Worm (Caenorhabditis elegans) whole organism, late embryonic: ENCODE results near the gene F33G12.3.

Source experiments
- T23F11.4 ChIP-seq: fragments of 200-800 bp; sonication (Bioruptor generic); optimal IDR thresholded peaks from 2 replicates; lab custom pipeline; 2018; ENCODE audit warnings: mild to moderate bottlenecking, missing genetic modification characterization, missing compliant biosample characterization
- ama-1 ChIP-seq: fragments of 150-350 bp; optimal IDR thresholded peaks from 2 replicates; lab custom pipeline; 2014
- ceh-19 ChIP-seq: fragments of 200-800 bp; sonication (Bioruptor generic); optimal IDR thresholded peaks from 2 replicates; lab custom pipeline; 2018; ENCODE audit warnings: mild to moderate bottlenecking, missing genetic modification characterization, missing compliant biosample characterization
- ceh-22 ChIP-seq: sonication (generic microtip); optimal IDR thresholded peaks from 2 replicates; lab custom pipeline; 2017; ENCODE audit warnings: missing biosample characterization, missing genetic modification characterization
- ceh-24 ChIP-seq: sonication (generic microtip); optimal IDR thresholded peaks from 2 replicates; lab custom pipeline; 2016; ENCODE audit warnings: mild to moderate bottlenecking, missing genetic modification characterization, missing compliant biosample characterization
- ceh-31 ChIP-seq: sonication (generic microtip); optimal IDR thresholded peaks from 2 replicates; lab custom pipeline; 2016; ENCODE audit warnings: missing genetic modification characterization, missing compliant biosample characterization
- ceh-34 ChIP-seq: sonication (generic microtip); optimal IDR thresholded peaks from 2 replicates; lab custom pipeline; 2016; ENCODE audit warnings: mild to moderate bottlenecking, missing genetic modification characterization, missing compliant biosample characterization
- ceh-45 ChIP-seq: fragments of 200-800 bp; sonication (Bioruptor generic); IDR thresholded peaks from 2 replicates; pipeline ENCODE4 v1.3.6; 2022; ENCODE audit warnings: missing genetic modification reagents, missing genetic modification characterization, missing compliant biosample characterization
- ceh-9 ChIP-seq: sonication (generic microtip); optimal IDR thresholded peaks from 2 replicates; lab custom pipeline; 2016; ENCODE audit warnings: mild to moderate bottlenecking, missing genetic modification characterization, inconsistent platforms, missing compliant biosample characterization
- elt-2 ChIP-seq: sonication (generic microtip); optimal IDR thresholded peaks from 2 replicates; lab custom pipeline; 2016; ENCODE audit warnings: missing genetic modification reagents, missing genetic modification characterization, missing compliant biosample characterization
- fax-1 ChIP-seq: sonication (generic microtip); optimal IDR thresholded peaks from 2 replicates; lab custom pipeline; 2016; ENCODE audit warnings: missing genotype, missing genetic modification characterization, missing compliant biosample characterization
- fkh-6 ChIP-seq: sonication (generic microtip); optimal IDR thresholded peaks from 2 replicates; lab custom pipeline; 2016; ENCODE audit warnings: missing genetic modification characterization, missing compliant biosample characterization
- hlh-13 ChIP-seq: fragments of 200-800 bp; sonication (Bioruptor generic); optimal IDR thresholded peaks from 2 replicates; lab custom pipeline; 2018; ENCODE audit warnings: mild to moderate bottlenecking, missing genetic modification characterization, missing compliant biosample characterization
- hlh-6 ChIP-seq: sonication (generic microtip); optimal IDR thresholded peaks from 2 replicates; lab custom pipeline; 2016; ENCODE audit warnings: missing genotype, missing genetic modification characterization, missing compliant biosample characterization
- lin-11 ChIP-seq: fragments of 200-800 bp; sonication (Bioruptor generic); optimal IDR thresholded peaks from 2 replicates; lab custom pipeline; 2018; ENCODE audit warnings: mild to moderate bottlenecking, missing genetic modification characterization, missing compliant biosample characterization
- nfya-1 ChIP-seq: sonication (generic microtip); optimal IDR thresholded peaks from 2 replicates; lab custom pipeline; 2017; ENCODE audit warnings: missing genetic modification characterization, mild to moderate bottlenecking, missing compliant biosample characterization, antibody characterized with exemption, moderate library complexity
- nhr-11 ChIP-seq: fragments of 150-350 bp; optimal IDR thresholded peaks from 2 replicates; lab custom pipeline; 2014; ENCODE audit warnings: missing biosample characterization, missing genetic modification characterization
- odd-2 ChIP-seq: sonication (generic microtip); optimal IDR thresholded peaks from 2 replicates; lab custom pipeline; 2017; ENCODE audit warnings: antibody characterized with exemption, mild to moderate bottlenecking, missing genetic modification characterization, missing compliant biosample characterization
- pag-3 ChIP-seq: sonication (generic microtip); optimal IDR thresholded peaks from 2 replicates; lab custom pipeline; 2016; ENCODE audit warnings: missing compliant biosample characterization, missing genetic modification characterization, borderline replicate concordance
- pax-1 ChIP-seq: fragments of 150-350 bp; optimal IDR thresholded peaks from 2 replicates; lab custom pipeline; 2014; ENCODE audit warnings: missing biosample characterization, missing genetic modification characterization
- pros-1 ChIP-seq: fragments of 150-350 bp; optimal IDR thresholded peaks from 2 replicates; lab custom pipeline; 2014; ENCODE audit warnings: missing biosample characterization, missing genetic modification reagents, missing genetic modification characterization
- rnt-1 ChIP-seq: sonication (generic microtip); optimal IDR thresholded peaks from 2 replicates; lab custom pipeline; 2016; ENCODE audit warnings: missing genetic modification characterization, missing compliant biosample characterization
- sox-2 ChIP-seq: fragments of 200-800 bp; sonication (Bioruptor generic); IDR thresholded peaks from 2 replicates; pipeline ENCODE4 v1.3.6; 2022; ENCODE audit warnings: missing genetic modification reagents, missing genetic modification characterization, missing compliant biosample characterization
- ttx-3 ChIP-seq: sonication (generic microtip); optimal IDR thresholded peaks from 2 replicates; lab custom pipeline; 2016; ENCODE audit warnings: missing genetic modification reagents, missing genetic modification characterization, missing compliant biosample characterization
- unc-42 ChIP-seq: sonication (generic microtip); optimal IDR thresholded peaks from 2 replicates; lab custom pipeline; 2016; ENCODE audit warnings: missing genotype, missing genetic modification characterization, missing compliant biosample characterization
- unc-55 ChIP-seq: sonication (generic microtip); optimal IDR thresholded peaks from 2 replicates; lab custom pipeline; 2017; ENCODE audit warnings: missing biosample characterization, missing genetic modification reagents, missing genetic modification characterization
- unc-86 ChIP-seq: sonication (generic microtip); optimal IDR thresholded peaks from 2 replicates; lab custom pipeline; 2016; ENCODE audit warnings: missing genetic modification characterization, missing compliant biosample characterization
- zip-5 ChIP-seq: sonication (generic microtip); optimal IDR thresholded peaks from 2 replicates; lab custom pipeline; 2016; ENCODE audit warnings: missing genetic modification characterization, missing compliant biosample characterization
- ztf-16 ChIP-seq: sonication (generic microtip); optimal IDR thresholded peaks from 2 replicates; lab custom pipeline; 2017; ENCODE audit warnings: missing genetic modification characterization, missing compliant biosample characterization

F33G12.3 gene

ce11 chrII:5049249-5049648 is 15.4 kb upstream of the F33G12.3 start:
- TF ChIP-seq ceh-22 (tag; lab: Kevin White, UChicago) (no peak), pros-1 (no peak), ceh-19 (no peak), hlh-6 (tag; lab: Kevin White, UChicago) (no peak), hlh-13 (GFP tag; lab: Kevin White, UChicago) (no peak)

DNA sequence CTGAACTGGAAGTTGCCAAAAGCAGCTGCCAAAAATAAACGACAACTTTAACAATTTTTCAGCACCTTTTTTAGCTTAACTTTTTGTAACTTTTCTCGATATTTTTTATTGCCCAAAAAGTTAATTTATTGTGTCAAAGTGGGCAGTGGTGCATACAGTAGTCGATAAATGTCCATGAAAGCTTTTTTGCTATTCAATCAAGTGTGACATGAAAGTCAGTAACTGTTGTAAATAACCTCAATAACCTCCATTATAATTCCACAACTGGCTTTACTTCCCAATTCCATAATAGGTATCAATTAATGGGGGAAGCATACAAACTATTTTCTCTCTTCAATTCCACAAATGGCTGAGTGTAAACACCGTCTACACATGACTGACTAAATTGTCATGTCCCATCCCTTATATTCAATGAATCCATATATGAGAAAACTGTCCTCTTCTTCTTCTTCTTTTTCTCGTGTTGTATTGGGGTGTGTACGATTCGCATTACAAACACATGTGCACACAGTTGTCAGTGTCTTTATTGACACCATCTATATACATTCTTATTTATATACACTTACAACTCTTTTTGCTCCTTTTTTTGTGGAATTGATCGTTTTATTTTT is 14.5 kb upstream of the F33G12.3 start:
- TF ChIP-seq T23F11.4 (GFP tag; lab: Kevin White, UChicago) (no peak), ceh-31 (tag; lab: Kevin White, UChicago) (peak; percentile 18), lin-11 (tag; lab: Kevin White, UChicago) (no peak)

ce11 chrII:5047279-5047678 is 13.4 kb upstream of the F33G12.3 start:
- no peak for TF ChIP-seq ceh-24 (tag; lab: Kevin White, UChicago)
- no peak for TF ChIP-seq sox-2 (GFP tag; lab: Robert Waterston, UW)
- TF ChIP-seq nfya-1 (tag; lab: Kevin White, UChicago), result peak; percentile 24
- TF ChIP-seq ceh-34 (tag; lab: Kevin White, UChicago), result no peak
- no peak for TF ChIP-seq lin-11 (tag; lab: Kevin White, UChicago)
- TF ChIP-seq ttx-3 (tag; lab: Kevin White, UChicago), result no peak
- TF ChIP-seq zip-5 (tag; lab: Kevin White, UChicago), result no peak
- no peak for TF ChIP-seq ceh-9
- peak; percentile 74 for TF ChIP-seq elt-2

DNA sequence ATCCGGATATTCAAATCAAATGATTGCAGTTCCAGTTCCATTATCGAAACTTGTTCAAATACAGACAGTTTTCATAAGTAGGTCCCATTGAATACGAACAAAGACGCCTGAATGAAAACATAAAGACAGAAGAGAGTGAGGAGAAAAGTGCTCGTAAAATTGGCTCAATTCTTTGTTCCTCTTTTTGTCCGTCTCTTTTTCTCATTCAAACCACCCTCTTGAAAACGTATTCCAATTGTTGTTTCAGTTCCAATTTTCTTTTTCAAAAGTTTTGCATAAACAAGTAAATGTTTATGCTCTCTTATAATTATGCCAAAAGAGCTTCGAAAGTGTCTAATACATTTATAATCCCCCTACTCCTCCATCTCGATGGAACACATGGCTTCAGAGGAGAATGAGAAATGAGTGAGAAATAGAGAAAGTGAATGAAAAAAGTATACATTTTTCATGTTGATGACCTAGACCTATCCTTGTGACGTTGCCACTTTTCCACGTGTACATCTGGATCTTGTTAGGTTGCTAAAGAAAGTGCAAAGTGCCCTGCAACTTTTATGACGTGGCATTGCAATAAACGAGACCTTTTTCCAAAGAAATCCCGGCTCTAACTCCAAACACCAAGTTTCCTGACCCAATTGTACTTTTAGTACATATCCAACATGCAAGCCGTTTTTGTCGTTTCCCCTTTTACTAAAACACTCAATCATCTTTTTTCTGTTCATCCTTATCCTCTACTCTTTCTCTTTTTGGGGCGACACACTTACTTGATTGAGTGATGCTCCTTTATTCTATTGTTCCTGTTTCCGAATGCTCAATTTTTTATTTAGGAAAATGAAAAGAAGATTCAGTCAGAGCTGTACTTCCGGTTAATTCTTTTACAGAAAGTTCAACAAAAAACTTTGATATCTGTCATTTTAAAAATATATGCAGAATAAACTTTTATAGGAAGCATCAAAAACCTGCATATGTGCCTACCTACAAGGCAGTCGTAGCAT is 12.7 kb upstream of the F33G12.3 start:
- TF ChIP-seq unc-42 (tag; lab: Kevin White, UChicago) (peak; percentile 22), nhr-11 (tag; lab: Kevin White, UChicago) (no peak), ama-1 (lab: Kevin White, UChicago) (no peak), rnt-1 (tag; lab: Kevin White, UChicago) (no peak)

ce11 chrII:5042381-5042930 is 8.6 kb upstream of the F33G12.3 start:
- TF ChIP-seq pag-3 (tag; lab: Kevin White, UChicago) (no peak), ceh-19 (no peak), ama-1 (lab: Kevin White, UChicago) (no peak), ttx-3 (tag; lab: Kevin White, UChicago) (no peak), ceh-45 (no peak), ztf-16 (no peak), unc-55 (GFP tag; lab: Kevin White, UChicago) (no peak), odd-2 (no peak), ceh-9 (no peak), fkh-6 (tag; lab: Kevin White, UChicago) (no peak), pax-1 (tag; lab: Kevin White, UChicago) (no peak), ceh-31 (tag; lab: Kevin White, UChicago) (no peak), unc-86 (tag; lab: Kevin White, UChicago) (no peak)

DNA sequence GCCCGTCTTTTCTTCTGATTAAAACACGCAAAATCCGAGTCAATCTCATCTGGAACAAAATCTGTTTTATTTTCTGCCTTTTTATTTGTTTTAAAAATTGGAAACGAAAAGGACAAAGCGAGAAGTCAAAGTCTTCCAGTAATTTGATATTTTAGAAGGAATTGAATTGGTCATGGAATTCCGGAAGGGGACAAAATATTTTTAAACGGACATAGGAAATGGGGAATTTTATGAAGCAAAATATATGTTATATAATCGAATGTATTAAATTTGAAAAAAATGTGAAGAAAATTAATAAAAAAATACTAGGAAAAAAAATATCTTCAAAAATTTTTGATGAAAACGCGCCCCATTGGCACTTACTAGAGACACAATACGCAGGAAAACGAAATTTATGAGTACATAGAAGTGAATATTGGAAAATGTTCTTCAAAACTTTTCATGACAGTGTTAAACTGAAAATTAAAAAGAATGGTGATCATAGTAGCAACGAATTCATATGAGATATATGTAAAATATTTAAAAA is 6.9 kb upstream of the F33G12.3 start, which contains the start of gene F33G12.7:
TSS of gene F33G12.7 (minus strand) at position 51 of the 526 bp plus-strand sequence.
- TF ChIP-seq elt-2, result peak; percentile 62
- TF ChIP-seq fax-1 (tag; lab: Kevin White, UChicago), result no peak
